Fruit fly (Drosophila melanogaster) whole organism, pupa: ENCODE results near the gene CG7781.

Experiments used
- CG10348 ChIP-seq: fragments of 200-800 bp; sonication (Bioruptor generic); IDR thresholded peaks from 2 replicates; pipeline ENCODE4 v1.3.6; 2022; ENCODE audit warnings: missing biosample characterization, missing genetic modification characterization
- CG12605 ChIP-seq: fragments of 200-800 bp; sonication (Bioruptor generic); IDR thresholded peaks from 2 replicates; pipeline ENCODE4 v1.3.6; 2022; ENCODE audit warnings: missing biosample characterization, missing genetic modification characterization
- CG13204 ChIP-seq: fragments of 200-800 bp; sonication (Bioruptor generic); optimal IDR thresholded peaks from 2 replicates; lab custom pipeline; 2018; ENCODE audit warnings: missing biosample characterization, mild to moderate bottlenecking, missing genetic modification characterization, moderate library complexity
- CG14655 ChIP-seq: fragments of 200-800 bp; sonication (Bioruptor generic); optimal IDR thresholded peaks from 3 replicates; lab custom pipeline; 2017; ENCODE audit warnings: mild to moderate bottlenecking, missing biosample characterization, missing genetic modification reagents, missing genetic modification characterization
- CG15710 ChIP-seq: fragments of 200-800 bp; sonication (Bioruptor generic); optimal IDR thresholded peaks from 2 replicates; lab custom pipeline; 2018; ENCODE audit warnings: missing biosample characterization, mild to moderate bottlenecking, missing genetic modification characterization, moderate library complexity
- CG17806 ChIP-seq: fragments of 200-800 bp; sonication (Bioruptor generic); optimal IDR thresholded peaks from 2 replicates; lab custom pipeline; 2018; ENCODE audit warnings: missing biosample characterization, mild to moderate bottlenecking, missing genetic modification characterization, moderate library complexity
- CG32121 ChIP-seq: fragments of 200-800 bp; sonication (Bioruptor generic); IDR thresholded peaks from 2 replicates; pipeline ENCODE4 v1.3.6; 2022; ENCODE audit warnings: missing biosample characterization, missing genetic modification characterization
- CG34367 ChIP-seq: fragments of 200-800 bp; sonication (Bioruptor generic); optimal IDR thresholded peaks from 2 replicates; lab custom pipeline; 2018; ENCODE audit warnings: missing biosample characterization, mild to moderate bottlenecking, missing genetic modification characterization
- CG4496 ChIP-seq: fragments of 200-800 bp; sonication (Bioruptor generic); IDR thresholded peaks from 3 replicates; pipeline ENCODE4 v1.3.6; 2022; ENCODE audit warnings: missing biosample characterization, missing genetic modification characterization
- CG8159 ChIP-seq: fragments of 200-800 bp; sonication (Bioruptor generic); optimal IDR thresholded peaks from 3 replicates; lab custom pipeline; 2018; ENCODE audit warnings: missing biosample characterization, mild to moderate bottlenecking, missing genetic modification characterization, moderate library complexity
- CG8301 ChIP-seq: fragments of 200-800 bp; sonication (Bioruptor generic); optimal IDR thresholded peaks from 2 replicates; lab custom pipeline; 2018; ENCODE audit warnings: missing biosample characterization, mild to moderate bottlenecking, missing genetic modification characterization
- CG9948 ChIP-seq: fragments of 200-800 bp; sonication (Bioruptor generic); optimal IDR thresholded peaks from 2 replicates; lab custom pipeline; 2018; ENCODE audit warnings: missing biosample characterization, mild to moderate bottlenecking, missing genetic modification characterization, moderate library complexity
- D1 ChIP-seq: fragments of 200-800 bp; sonication (Bioruptor generic); optimal IDR thresholded peaks from 2 replicates; lab custom pipeline; 2018; ENCODE audit warnings: missing biosample characterization, mild to moderate bottlenecking, missing genetic modification characterization, moderate library complexity
- EcR ChIP-seq: fragments of 200-800 bp; sonication (Bioruptor generic); optimal IDR thresholded peaks from 3 replicates; lab custom pipeline; 2019; ENCODE audit warnings: missing biosample characterization, missing genetic modification characterization, mild to moderate bottlenecking, moderate library complexity, missing genetic modification reagents
- Ets98B ChIP-seq: fragments of 200-800 bp; sonication (Bioruptor generic); IDR thresholded peaks from 2 replicates; pipeline ENCODE4 v1.3.6; 2022; ENCODE audit warnings: missing biosample characterization, missing genetic modification characterization
- Pif1A ChIP-seq: fragments of 200-800 bp; sonication (Bioruptor generic); optimal IDR thresholded peaks from 3 replicates; lab custom pipeline; 2016; ENCODE audit warnings: missing biosample characterization, missing genetic modification characterization
- Pif1B ChIP-seq: fragments of 200-800 bp; sonication (Bioruptor generic); optimal IDR thresholded peaks from 3 replicates; lab custom pipeline; 2016; ENCODE audit warnings: missing biosample characterization, missing genetic modification characterization
- Snoo ChIP-seq: fragments of 200-800 bp; sonication (Bioruptor generic); optimal IDR thresholded peaks from 3 replicates; lab custom pipeline; 2017; ENCODE audit warnings: missing biosample characterization, mild to moderate bottlenecking, missing genetic modification characterization, inconsistent platforms
- fd96Ca ChIP-seq: fragments of 200-800 bp; sonication (Bioruptor generic); IDR thresholded peaks from 3 replicates; pipeline ENCODE4 v1.3.6; 2022; ENCODE audit warnings: missing biosample characterization, missing genetic modification characterization
- gl ChIP-seq: fragments of 200-800 bp; sonication (Bioruptor generic); optimal IDR thresholded peaks from 2 replicates; lab custom pipeline; 2018; ENCODE audit warnings: missing biosample characterization, mild to moderate bottlenecking, missing genetic modification characterization
- rn ChIP-seq: fragments of 200-800 bp; sonication (Bioruptor generic); IDR thresholded peaks from 2 replicates; pipeline ENCODE4 v1.3.6; 2022; ENCODE audit warnings: missing biosample characterization, missing genetic modification characterization

Gene CG7781

dm6 chr2L:8328526-8329097, 3.4 kb upstream of the CG7781 start:
- no peak for TF ChIP-seq CG9948
- no peak for TF ChIP-seq CG4496 (GFP tag; lab: Robert Waterston, UW)
- no peak for TF ChIP-seq CG32121
- TF ChIP-seq EcR: no peak
- TF ChIP-seq CG17806: no peak
- no peak for TF ChIP-seq CG13204 (GFP tag; lab: Kevin White, UChicago)
- no peak for TF ChIP-seq CG12605 (GFP tag; lab: Robert Waterston, UW)
- TF ChIP-seq Ets98B: no peak
- TF ChIP-seq Pif1A: no peak
- no peak for TF ChIP-seq CG15710 (tag; lab: Kevin White, UChicago)
- no peak for TF ChIP-seq fd96Ca (GFP tag; lab: Robert Waterston, UW)
- TF ChIP-seq D1: no peak
- no peak for TF ChIP-seq CG8159 (tag; lab: Kevin White, UChicago)
- no peak for TF ChIP-seq Snoo (tag; lab: Kevin White, UChicago)

dm6 chr2L:8327783-8328327, 2.6 kb upstream of the CG7781 start:
- no peak for TF ChIP-seq rn (GFP tag; lab: Robert Waterston, UW)
- no peak for TF ChIP-seq CG17806
- TF ChIP-seq CG14655 (GFP tag; lab: Kevin White, UChicago): no peak
- no peak for TF ChIP-seq D1
- TF ChIP-seq Pif1B (GFP tag; lab: Kevin White, UChicago): no peak

- no peak for TF ChIP-seq CG17806
Measured at dm6 chr2L:8327272-8327555, 2.0 kb upstream of the CG7781 start, which contains the start of gene CG14275. Gene CG14275 (plus strand): TSS chr2L:8327456.

- TF ChIP-seq Snoo (tag; lab: Kevin White, UChicago) (no peak), CG15710 (tag; lab: Kevin White, UChicago) (peak; percentile 1), CG12605 (GFP tag; lab: Robert Waterston, UW) (peak; percentile 28; the same call in 1 of the 2 replicates), Ets98B (no peak), gl (tag; lab: Kevin White, UChicago) (no peak), CG13204 (GFP tag; lab: Kevin White, UChicago) (no peak), CG8159 (tag; lab: Kevin White, UChicago) (peak; percentile 37), fd96Ca (GFP tag; lab: Robert Waterston, UW) (no peak), rn (GFP tag; lab: Robert Waterston, UW) (no peak), Pif1B (GFP tag; lab: Kevin White, UChicago) (no peak), CG32121 (0 out of 2 replicates have a peak, but pooled peaks have one; percentile 35), CG10348 (no peak), Pif1A (no peak), CG9948 (peak; percentile 0), CG17806 (peak; percentile 4), CG8301 (no peak), CG4496 (GFP tag; lab: Robert Waterston, UW) (0 out of 3 replicates have a peak, but pooled peaks have one; percentile 46), D1 (no peak), EcR (no peak), CG34367 (tag; lab: Kevin White, UChicago) (no peak)
Measured at dm6 chr2L:8326414-8327271, 1.4 kb upstream of the CG7781 start.

- TF ChIP-seq CG13204 (GFP tag; lab: Kevin White, UChicago): no peak
- no peak for TF ChIP-seq CG8301
- TF ChIP-seq rn (GFP tag; lab: Robert Waterston, UW): no peak
- peak; percentile 34 for TF ChIP-seq CG17806
- no peak for TF ChIP-seq CG8159 (tag; lab: Kevin White, UChicago)
- TF ChIP-seq Pif1B (GFP tag; lab: Kevin White, UChicago): no peak
- TF ChIP-seq CG34367 (tag; lab: Kevin White, UChicago): peak; percentile 3
- TF ChIP-seq gl (tag; lab: Kevin White, UChicago): peak; percentile 41
- TF ChIP-seq CG15710 (tag; lab: Kevin White, UChicago): peak; percentile 23
- no peak for TF ChIP-seq CG9948
- no peak for TF ChIP-seq CG14655 (GFP tag; lab: Kevin White, UChicago)
- TF ChIP-seq CG4496 (GFP tag; lab: Robert Waterston, UW): peak; percentile 76
- no peak for TF ChIP-seq CG10348
- TF ChIP-seq fd96Ca (GFP tag; lab: Robert Waterston, UW): no peak
- TF ChIP-seq Snoo (tag; lab: Kevin White, UChicago): peak; percentile 22
- no peak for TF ChIP-seq EcR
- TF ChIP-seq CG32121: no peak; the same call in 1 of the 2 replicates
- TF ChIP-seq CG12605 (GFP tag; lab: Robert Waterston, UW): no peak
- no peak for TF ChIP-seq D1
- TF ChIP-seq Pif1A: no peak
- no peak for TF ChIP-seq Ets98B
- TF ChIP-seq, all 21 proteins: peak for 6
Measured at dm6 chr2L:8319858-8320525, 5.2 kb downstream of the CG7781 start, which contains the start of the genes mtsh and strat. Gene mtsh (minus strand): TSS chr2L:8319908. Gene strat (plus strand): TSS chr2L:8320328.

- TF ChIP-seq CG34367 (tag; lab: Kevin White, UChicago) (no peak), CG32121 (no peak), EcR (peak; percentile 32)
Measured at dm6 chr2L:8311741-8312140, 13.5 kb downstream of the CG7781 start.
